Worm (Caenorhabditis elegans) whole organism, young adult: Measurements from ENCODE around the gene Y57G7A.6.

Source experiments
- B0336.3 ChIP-seq: fragments of 200-800 bp; sonication (Bioruptor generic); IDR thresholded peaks from 2 replicates; pipeline ENCODE4 v1.3.6; 2022; ENCODE audit warnings: missing genetic modification characterization, missing compliant biosample characterization
- C06A6.2 ChIP-seq: fragments of 200-800 bp; sonication (Bioruptor generic); conservative IDR thresholded peaks from 2 replicates; pipeline ENCODE4 v1.3.6; 2022; ENCODE audit warnings: missing genetic modification characterization, missing compliant biosample characterization
- D2030.7 ChIP-seq: fragments of 200-800 bp; sonication (Bioruptor generic); IDR thresholded peaks from 2 replicates; pipeline ENCODE4 v1.3.6; 2022; ENCODE audit warnings: missing genetic modification reagents, missing genetic modification characterization, missing compliant biosample characterization
- F37B4.10 ChIP-seq: fragments of 200-800 bp; sonication (Bioruptor generic); IDR thresholded peaks from 2 replicates; pipeline ENCODE4 v1.3.6; 2022; ENCODE audit warnings: missing genetic modification characterization, missing compliant biosample characterization
- F49E8.2 ChIP-seq: sonication (generic microtip); optimal IDR thresholded peaks from 3 replicates; lab custom pipeline; 2017; ENCODE audit warnings: missing genetic modification characterization, mild to moderate bottlenecking, missing compliant biosample characterization, antibody characterized with exemption, moderate library complexity; ENCODE audit not compliant: insufficient read depth
- F52B5.7 ChIP-seq: sonication (generic microtip); optimal IDR thresholded peaks from 2 replicates; lab custom pipeline; 2016; ENCODE audit warnings: mild to moderate bottlenecking, missing genetic modification characterization, missing compliant biosample characterization
- F57A8.1 ChIP-seq: fragments of 200-800 bp; sonication (Bioruptor generic); optimal IDR thresholded peaks from 2 replicates; lab custom pipeline; 2018; ENCODE audit warnings: mild to moderate bottlenecking, missing genetic modification characterization, moderate library complexity, missing compliant biosample characterization
- K11D2.4 ChIP-seq: fragments of 200-800 bp; sonication (Bioruptor generic); IDR thresholded peaks from 2 replicates; pipeline ENCODE4 v1.3.6; 2022; ENCODE audit warnings: missing genetic modification reagents, missing genetic modification characterization, missing compliant biosample characterization
- akir-1 ChIP-seq: fragments of 200-800 bp; sonication (Bioruptor generic); optimal IDR thresholded peaks from 2 replicates; lab custom pipeline; 2018; ENCODE audit warnings: mild to moderate bottlenecking, missing genetic modification characterization, moderate library complexity, missing compliant biosample characterization
- ccch-3 ChIP-seq: fragments of 200-800 bp; sonication (Bioruptor generic); optimal IDR thresholded peaks from 2 replicates; lab custom pipeline; 2018; ENCODE audit warnings: mild to moderate bottlenecking, missing genetic modification characterization, missing compliant biosample characterization
- cebp-1 ChIP-seq, 2 experiments: fragments of 200-800 bp in 1 of 2; sonication (Bioruptor generic) in 1 of 2; sonication (generic microtip) in 1 of 2; IDR thresholded peaks in 1 of 2; optimal IDR thresholded peaks in 1 of 2; 2 replicates each; pipeline versions ENCODE4 v1.3.6 to Lab custom; 2017 to 2022; ENCODE audit warnings: missing compliant biosample characterization in 2 of 2, missing genetic modification characterization in 2 of 2, mild to moderate bottlenecking in 1 of 2, missing genetic modification reagents in 1 of 2, moderate library complexity in 1 of 2
- ceh-27 ChIP-seq: fragments of 200-800 bp; sonication (Bioruptor generic); optimal IDR thresholded peaks from 2 replicates; lab custom pipeline; 2018; ENCODE audit warnings: mild to moderate bottlenecking, missing genetic modification characterization, moderate library complexity, missing compliant biosample characterization
- chd-7 ChIP-seq: sonication (generic microtip); optimal IDR thresholded peaks from 2 replicates; lab custom pipeline; 2016; ENCODE audit warnings: mild to moderate bottlenecking, missing genetic modification characterization, moderate library complexity, missing compliant biosample characterization
- dox-1 ChIP-seq: fragments of 200-800 bp; sonication (Bioruptor generic); IDR thresholded peaks from 2 replicates; pipeline ENCODE4 v1.3.6; 2022; ENCODE audit warnings: missing genetic modification reagents, missing genetic modification characterization, missing compliant biosample characterization
- egl-44 ChIP-seq: fragments of 200-800 bp; sonication (Bioruptor generic); IDR thresholded peaks from 2 replicates; pipeline ENCODE4 v1.3.6; 2022; ENCODE audit warnings: missing genetic modification reagents, missing genetic modification characterization, missing compliant biosample characterization
- egrh-3 ChIP-seq: fragments of 200-800 bp; sonication (Bioruptor generic); IDR thresholded peaks from 2 replicates; pipeline ENCODE4 v1.3.6; 2022; ENCODE audit warnings: missing genetic modification reagents, missing genetic modification characterization, missing compliant biosample characterization
- ets-4 ChIP-seq: fragments of 200-800 bp; sonication (Bioruptor generic); optimal IDR thresholded peaks from 2 replicates; lab custom pipeline; 2018; ENCODE audit warnings: mild to moderate bottlenecking, missing genetic modification characterization, missing compliant biosample characterization
- gei-17 ChIP-seq: fragments of 200-800 bp; sonication (Bioruptor generic); optimal IDR thresholded peaks from 2 replicates; lab custom pipeline; 2018; ENCODE audit warnings: mild to moderate bottlenecking, missing genetic modification characterization, missing compliant biosample characterization
- him-1 ChIP-seq: sonication (generic microtip); optimal IDR thresholded peaks from 2 replicates; lab custom pipeline; 2016; ENCODE audit warnings: missing genotype, missing genetic modification reagents, missing genetic modification characterization, missing compliant biosample characterization
- hmg-1.2 ChIP-seq: fragments of 200-800 bp; sonication (Bioruptor generic); IDR thresholded peaks from 2 replicates; pipeline ENCODE4 v1.3.6; 2022; ENCODE audit warnings: missing genetic modification reagents, missing genetic modification characterization, missing compliant biosample characterization
- lag-1 ChIP-seq: fragments of 200-800 bp; sonication (Bioruptor generic); IDR thresholded peaks from 2 replicates; pipeline ENCODE4 v1.3.6; 2022; ENCODE audit warnings: missing genetic modification reagents, missing genetic modification characterization, missing compliant biosample characterization
- lin-26 ChIP-seq: fragments of 200-800 bp; sonication (Bioruptor generic); IDR thresholded peaks from 2 replicates; pipeline ENCODE4 v1.3.6; 2022; ENCODE audit warnings: missing genetic modification reagents, missing genetic modification characterization, missing compliant biosample characterization
- mcd-1 ChIP-seq: fragments of 200-800 bp; sonication (Bioruptor generic); IDR thresholded peaks from 2 replicates; pipeline ENCODE4 v1.3.6; 2022; ENCODE audit warnings: missing genetic modification reagents, missing genetic modification characterization, missing compliant biosample characterization
- nfyb-1 ChIP-seq: fragments of 200-800 bp; sonication (Bioruptor generic); IDR thresholded peaks from 2 replicates; pipeline ENCODE4 v1.3.6; 2022; ENCODE audit warnings: missing genetic modification reagents, missing genetic modification characterization, missing compliant biosample characterization
- nhr-120 ChIP-seq: fragments of 200-800 bp; sonication (Bioruptor generic); IDR thresholded peaks from 2 replicates; pipeline ENCODE4 v1.3.6; 2022; ENCODE audit warnings: missing genetic modification characterization, missing compliant biosample characterization
- nhr-80 ChIP-seq: sonication (generic microtip); optimal IDR thresholded peaks from 2 replicates; lab custom pipeline; 2016; ENCODE audit warnings: missing genetic modification characterization, missing compliant biosample characterization
- pbrm-1 ChIP-seq: fragments of 200-800 bp; sonication (Bioruptor generic); IDR thresholded peaks from 2 replicates; pipeline ENCODE4 v1.3.6; 2022; ENCODE audit warnings: missing genetic modification reagents, missing genetic modification characterization, missing compliant biosample characterization
- pha-4 ChIP-seq: fragments of 150-350 bp; sonication (generic microtip); optimal IDR thresholded peaks from 2 replicates; lab custom pipeline; 2014; ENCODE audit warnings: missing biosample characterization, missing genetic modification reagents, missing genetic modification characterization
- repo-1 ChIP-seq: sonication (generic microtip); optimal IDR thresholded peaks from 2 replicates; lab custom pipeline; 2017; ENCODE audit warnings: mild to moderate bottlenecking, missing genetic modification characterization, missing compliant biosample characterization
- sea-2 ChIP-seq: fragments of 200-800 bp; sonication (Bioruptor generic); IDR thresholded peaks from 2 replicates; pipeline ENCODE4 v1.3.6; 2022; ENCODE audit warnings: missing genetic modification characterization, missing compliant biosample characterization
- tbp1 ChIP-seq: fragments of 200-800 bp; sonication (Bioruptor generic); optimal IDR thresholded peaks from 2 replicates; lab custom pipeline; 2018; ENCODE audit warnings: mild to moderate bottlenecking, missing genetic modification characterization, missing compliant biosample characterization
- xnd-1 ChIP-seq: sonication (generic microtip); optimal IDR thresholded peaks from 2 replicates; lab custom pipeline; 2016; ENCODE audit warnings: missing genotype, missing genetic modification reagents, missing genetic modification characterization, missing compliant biosample characterization
- zfh-2 ChIP-seq: fragments of 200-800 bp; sonication (Bioruptor generic); conservative IDR thresholded peaks from 2 replicates; pipeline ENCODE4 v1.3.6; 2022; ENCODE audit warnings: missing genetic modification reagents, missing genetic modification characterization, missing compliant biosample characterization
- ztf-18 ChIP-seq: sonication (generic microtip); optimal IDR thresholded peaks from 2 replicates; lab custom pipeline; 2016; ENCODE audit warnings: missing genotype, mild to moderate bottlenecking, missing genetic modification characterization, missing compliant biosample characterization
- ztf-25 ChIP-seq: fragments of 200-800 bp; sonication (Bioruptor generic); IDR thresholded peaks from 2 replicates; pipeline ENCODE4 v1.3.6; 2022; ENCODE audit warnings: missing genetic modification reagents, missing genetic modification characterization, missing compliant biosample characterization
- ztf-3 ChIP-seq: fragments of 200-800 bp; sonication (Bioruptor generic); optimal IDR thresholded peaks from 2 replicates; lab custom pipeline; 2018; ENCODE audit warnings: mild to moderate bottlenecking, missing genetic modification characterization, missing compliant biosample characterization

Gene Y57G7A.6

DNA sequence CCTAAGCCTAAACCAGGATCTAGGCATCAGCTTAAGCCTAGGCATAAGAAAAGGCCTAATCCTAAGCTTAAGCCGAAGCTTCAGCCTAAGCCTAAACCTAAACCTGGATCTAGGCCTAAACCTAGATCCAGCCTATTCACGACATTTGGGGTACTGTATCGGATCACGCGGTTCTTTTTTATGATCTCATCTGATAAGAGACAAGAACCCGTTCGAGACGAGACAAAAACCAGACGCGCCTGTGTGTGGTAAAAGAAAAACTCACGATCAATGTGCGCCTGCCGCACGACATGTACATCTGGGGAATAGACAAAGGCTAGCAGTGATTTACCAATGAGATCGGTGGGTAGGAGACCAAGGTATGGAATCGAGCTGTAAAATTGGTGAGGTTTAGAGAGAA lies 45.0 kb downstream of the Y57G7A.6 start (continued):
- TF ChIP-seq B0336.3 (GFP tag; lab: Robert Waterston, UW) (no peak), xnd-1 (tag; lab: Kevin White, UChicago) (no peak), C06A6.2 (GFP tag; lab: Robert Waterston, UW) (no peak), pha-4 (tag; lab: Kevin White, UChicago) (no peak)
- TF ChIP-seq, all 124 proteins: peak for 0

- TF ChIP-seq him-1 (no peak), zfh-2 (GFP tag; lab: Robert Waterston, UW) (peak; percentile 78), sea-2 (GFP tag; lab: Robert Waterston, UW) (no peak), ztf-25 (no peak), pbrm-1 (GFP tag; lab: Robert Waterston, UW) (0 out of 2 replicates have a peak, but pooled peaks have one; percentile 23), nhr-80 (tag; lab: Kevin White, UChicago) (peak; percentile 4), F49E8.2 (tag; lab: Kevin White, UChicago) (no peak), ccch-3 (GFP tag; lab: Kevin White, UChicago) (no peak), hmg-1.2 (peak; percentile 52; the same call in 1 of the 2 replicates)
These were observed 45.9 kb downstream of the Y57G7A.6 start for ce11 chrII:1239433-1240020.

ce11 chrII:1237845-1238244 lies 47.6 kb downstream of the Y57G7A.6 start:
- TF ChIP-seq xnd-1 (tag; lab: Kevin White, UChicago) (no peak), K11D2.4 (GFP tag; lab: Robert Waterston, UW) (0 out of 2 replicates have a peak, but pooled peaks have one; percentile 41), lag-1 (GFP tag; lab: Robert Waterston, UW) (no peak), egrh-3 (GFP tag; lab: Robert Waterston, UW) (peak; percentile 99), ztf-18 (peak; percentile 3), F57A8.1 (GFP tag; lab: Kevin White, UChicago) (no peak), sea-2 (GFP tag; lab: Robert Waterston, UW) (0 out of 2 replicates have a peak, but pooled peaks have one; percentile 73), zfh-2 (GFP tag; lab: Robert Waterston, UW) (peak; percentile 99), tbp1 (GFP tag; lab: Kevin White, UChicago) (no peak), F52B5.7 (peak; percentile 54), nfyb-1 (GFP tag; lab: Robert Waterston, UW) (peak; percentile 85), gei-17 (GFP tag; lab: Kevin White, UChicago) (peak; percentile 22), egl-44 (GFP tag; lab: Robert Waterston, UW) (peak; percentile 51; the same call in 1 of the 2 replicates), lin-26 (GFP tag; lab: Robert Waterston, UW) (peak; percentile 53; the same call in 1 of the 2 replicates), mcd-1 (GFP tag; lab: Robert Waterston, UW) (peak; percentile 51), chd-7 (tag; lab: Kevin White, UChicago) (peak; percentile 39), cebp-1 (GFP tag; IDR thresholded peaks at IDR 0.05; lab: Robert Waterston, UW) (no peak), cebp-1 (tag; optimal IDR thresholded peaks at IDR 0.05; lab: Kevin White, UChicago) (peak; percentile 45), ztf-25 (no peak), ztf-3 (GFP tag; lab: Kevin White, UChicago) (no peak), ceh-27 (GFP tag; lab: Kevin White, UChicago) (peak; percentile 10), D2030.7 (no peak), dox-1 (GFP tag; lab: Robert Waterston, UW) (peak; percentile 65), F37B4.10 (GFP tag; lab: Robert Waterston, UW) (0 out of 2 replicates have a peak, but pooled peaks have one; percentile 83)
- TF ChIP-seq, all 124 proteins: peak for 16

ce11 chrII:1236479-1236878 lies 48.9 kb downstream of the Y57G7A.6 start:
- TF ChIP-seq repo-1 (tag; lab: Kevin White, UChicago) (no peak), pbrm-1 (GFP tag; lab: Robert Waterston, UW) (no peak), hmg-1.2 (peak; percentile 82; the same call in 1 of the 2 replicates), nfyb-1 (GFP tag; lab: Robert Waterston, UW) (no peak), nhr-120 (no peak), pha-4 (tag; lab: Kevin White, UChicago) (no peak), ets-4 (GFP tag; lab: Kevin White, UChicago) (no peak), akir-1 (GFP tag; lab: Kevin White, UChicago) (no peak)
